Fruit fly (Drosophila melanogaster): ENCODE results near the gene raskol.

The raskol gene

dm6 chrX:17751658-17752057 lies 41.7 kb downstream of the raskol start (continued):
- TF ChIP-seq CG5180 (GFP tag; optimal IDR thresholded peaks at IDR 0.05) (no peak), ssp (GFP tag; IDR thresholded peaks at IDR 0.05) (peak; percentile 35), CG10431 (GFP tag; optimal IDR thresholded peaks at IDR 0.05) (no peak), CG4707 (GFP tag; optimal IDR thresholded peaks at IDR 0.05) (no peak), shn (GFP tag; optimal IDR thresholded peaks at IDR 0.05) (peak; percentile 35), stc (GFP tag; IDR thresholded peaks at IDR 0.05) (no peak), CG8944 (GFP tag; optimal IDR thresholded peaks at IDR 0.05) (peak; percentile 66), CG1647 (GFP tag; optimal IDR thresholded peaks at IDR 0.05) (peak; percentile 9), chinmo (GFP tag; IDR thresholded peaks at IDR 0.05; ENCODE audit: partially characterized antibody) (0 out of 4 replicates have a peak, but pooled peaks have one; percentile 63), knrl (GFP tag; IDR thresholded peaks at IDR 0.05; ENCODE audit: partially characterized antibody) (peak; percentile 64; the same call in 1 of the 3 replicates), inv (GFP tag; IDR thresholded peaks at IDR 0.05; ENCODE audit: partially characterized antibody) (0 out of 2 replicates have a peak, but pooled peaks have one; percentile 22), HLHmδ (GFP tag; optimal IDR thresholded peaks at IDR 0.05) (no peak), CG15696 (tag; optimal IDR thresholded peaks at IDR 0.05) (peak; percentile 76), zfh2 (GFP tag; optimal IDR thresholded peaks at IDR 0.05) (peak; percentile 31), Lhr (GFP tag; optimal IDR thresholded peaks at IDR 0.05) (peak; percentile 75), B-H1 (GFP tag; IDR thresholded peaks at IDR 0.05) (no peak), CG1602 (GFP tag; optimal IDR thresholded peaks at IDR 0.05) (peak; percentile 51), CG10209 (GFP tag; optimal IDR thresholded peaks at IDR 0.05) (peak; percentile 36), CG6791 (GFP tag; IDR thresholded peaks at IDR 0.05; ENCODE audit: partially characterized antibody) (no peak; the same call in 2 of the 3 replicates), vnd (GFP tag; IDR thresholded peaks at IDR 0.05; ENCODE audit: partially characterized antibody) (no peak), unpg (GFP tag; optimal IDR thresholded peaks at IDR 0.05) (peak; percentile 13), prd (optimal IDR thresholded peaks at IDR 0.05) (no peak), prd (GFP tag; IDR thresholded peaks at IDR 0.05) (peak; percentile 55; the same call in 1 of the 3 replicates), Atf-2 (GFP tag; optimal IDR thresholded peaks at IDR 0.05) (peak; percentile 21), B-H2 (GFP tag; optimal IDR thresholded peaks at IDR 0.05) (peak; percentile 7), ken (GFP tag; IDR thresholded peaks at IDR 0.05) (peak; percentile 62; the same call in 2 of the 3 replicates), slou (GFP tag; optimal IDR thresholded peaks at IDR 0.05) (peak; percentile 15), run (tag; optimal IDR thresholded peaks at IDR 0.05) (no peak), Trl (optimal IDR thresholded peaks at IDR 0.05) (no peak), Trl (GFP tag; optimal IDR thresholded peaks at IDR 0.05) (peak; percentile 37), CG18476 (GFP tag; optimal IDR thresholded peaks at IDR 0.05) (no peak), CG9817 (tag; optimal IDR thresholded peaks at IDR 0.05) (peak; percentile 62), CG1024 (GFP tag; IDR thresholded peaks at IDR 0.05) (peak; percentile 20; the same call in 1 of the 2 replicates), lmd (GFP tag; IDR thresholded peaks at IDR 0.05) (peak; percentile 57; the same call in 1 of the 2 replicates), bab2 (GFP tag; optimal IDR thresholded peaks at IDR 0.05) (peak; percentile 50), CTCF (GFP tag; optimal IDR thresholded peaks at IDR 0.05) (peak; percentile 98), CG13123 (GFP tag; optimal IDR thresholded peaks at IDR 0.05) (no peak), amos (GFP tag; IDR thresholded peaks at IDR 0.05; ENCODE audit: partially characterized antibody) (peak; percentile 75), CkIIα-i1 (GFP tag; IDR thresholded peaks at IDR 0.05) (no peak), Asciz (GFP tag; optimal IDR thresholded peaks at IDR 0.05) (no peak), CG14050 (GFP tag; IDR thresholded peaks at IDR 0.05) (no peak), hkb (optimal IDR thresholded peaks at IDR 0.05) (no peak), hkb (GFP tag; IDR thresholded peaks at IDR 0.05) (0 out of 2 replicates have a peak, but pooled peaks have one; percentile 11), bbx (GFP tag; IDR thresholded peaks at IDR 0.05; ENCODE audit: partially characterized antibody) (peak; percentile 60), az2 (GFP tag; optimal IDR thresholded peaks at IDR 0.05) (peak; percentile 56), tx (GFP tag; optimal IDR thresholded peaks at IDR 0.05) (peak; percentile 49), Sox102F (GFP tag; optimal IDR thresholded peaks at IDR 0.05) (peak; percentile 53), sd (tag; optimal IDR thresholded peaks at IDR 0.05) (peak; percentile 77), CG2712 (tag; optimal IDR thresholded peaks at IDR 0.05) (peak; percentile 50), klu (GFP tag; IDR thresholded peaks at IDR 0.05) (peak; percentile 14; the same call in 1 of the 2 replicates), Myb (GFP tag; optimal IDR thresholded peaks at IDR 0.05) (peak; percentile 45)
